Fruit fly (Drosophila melanogaster) whole organism, pupa: ENCODE measurements around the gene RhoGEF4.

ENCODE experiments used
- CG10348 ChIP-seq: fragments of 200-800 bp; sonication (Bioruptor generic); IDR thresholded peaks from 2 replicates; pipeline ENCODE4 v1.3.6; 2022; ENCODE audit warnings: missing biosample characterization, missing genetic modification characterization
- CG12605 ChIP-seq: fragments of 200-800 bp; sonication (Bioruptor generic); IDR thresholded peaks from 2 replicates; pipeline ENCODE4 v1.3.6; 2022; ENCODE audit warnings: missing biosample characterization, missing genetic modification characterization
- CG13204 ChIP-seq: fragments of 200-800 bp; sonication (Bioruptor generic); optimal IDR thresholded peaks from 2 replicates; lab custom pipeline; 2018; ENCODE audit warnings: missing biosample characterization, mild to moderate bottlenecking, missing genetic modification characterization, moderate library complexity
- CG14655 ChIP-seq: fragments of 200-800 bp; sonication (Bioruptor generic); optimal IDR thresholded peaks from 3 replicates; lab custom pipeline; 2017; ENCODE audit warnings: mild to moderate bottlenecking, missing biosample characterization, missing genetic modification reagents, missing genetic modification characterization
- CG32121 ChIP-seq: fragments of 200-800 bp; sonication (Bioruptor generic); IDR thresholded peaks from 2 replicates; pipeline ENCODE4 v1.3.6; 2022; ENCODE audit warnings: missing biosample characterization, missing genetic modification characterization
- CG34367 ChIP-seq: fragments of 200-800 bp; sonication (Bioruptor generic); optimal IDR thresholded peaks from 2 replicates; lab custom pipeline; 2018; ENCODE audit warnings: missing biosample characterization, mild to moderate bottlenecking, missing genetic modification characterization
- CG4496 ChIP-seq: fragments of 200-800 bp; sonication (Bioruptor generic); IDR thresholded peaks from 3 replicates; pipeline ENCODE4 v1.3.6; 2022; ENCODE audit warnings: missing biosample characterization, missing genetic modification characterization
- CG8301 ChIP-seq: fragments of 200-800 bp; sonication (Bioruptor generic); optimal IDR thresholded peaks from 2 replicates; lab custom pipeline; 2018; ENCODE audit warnings: missing biosample characterization, mild to moderate bottlenecking, missing genetic modification characterization
- CG9948 ChIP-seq: fragments of 200-800 bp; sonication (Bioruptor generic); optimal IDR thresholded peaks from 2 replicates; lab custom pipeline; 2018; ENCODE audit warnings: missing biosample characterization, mild to moderate bottlenecking, missing genetic modification characterization, moderate library complexity
- Ets98B ChIP-seq: fragments of 200-800 bp; sonication (Bioruptor generic); IDR thresholded peaks from 2 replicates; pipeline ENCODE4 v1.3.6; 2022; ENCODE audit warnings: missing biosample characterization, missing genetic modification characterization
- fd96Ca ChIP-seq: fragments of 200-800 bp; sonication (Bioruptor generic); IDR thresholded peaks from 3 replicates; pipeline ENCODE4 v1.3.6; 2022; ENCODE audit warnings: missing biosample characterization, missing genetic modification characterization
- gl ChIP-seq: fragments of 200-800 bp; sonication (Bioruptor generic); optimal IDR thresholded peaks from 2 replicates; lab custom pipeline; 2018; ENCODE audit warnings: missing biosample characterization, mild to moderate bottlenecking, missing genetic modification characterization
- rn ChIP-seq: fragments of 200-800 bp; sonication (Bioruptor generic); IDR thresholded peaks from 2 replicates; pipeline ENCODE4 v1.3.6; 2022; ENCODE audit warnings: missing biosample characterization, missing genetic modification characterization

DNA sequence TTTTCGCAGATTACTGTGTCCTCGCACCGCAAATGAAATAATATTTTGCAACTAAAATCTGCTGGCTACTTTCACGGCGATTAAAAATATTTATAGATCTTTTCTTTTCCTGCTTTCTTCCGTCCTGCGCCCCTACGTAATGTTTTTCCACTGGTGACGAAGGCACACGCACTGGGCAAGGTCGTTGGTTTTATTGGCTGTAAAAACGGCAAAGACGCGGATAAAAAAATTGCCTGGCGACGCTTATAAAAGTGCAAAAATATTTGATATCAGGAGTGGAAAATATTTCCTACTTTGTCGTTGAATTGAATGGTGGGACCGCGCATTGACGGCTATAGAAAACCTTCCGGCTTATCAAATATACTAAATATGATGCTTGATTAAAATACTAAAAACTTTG lies 45.7 kb upstream of the RhoGEF4 start, which contains the start of gene Sh3beta:
- TF ChIP-seq CG8301 (tag; lab: Kevin White, UChicago) (no peak), CG4496 (GFP tag; lab: Robert Waterston, UW) (no peak), CG13204 (GFP tag; lab: Kevin White, UChicago) (no peak), CG32121 (GFP tag; lab: Robert Waterston, UW) (no peak), CG9948 (tag; lab: Kevin White, UChicago) (no peak), rn (no peak), CG14655 (GFP tag; lab: Kevin White, UChicago) (no peak), CG34367 (tag; lab: Kevin White, UChicago) (no peak), CG10348 (no peak), gl (tag; lab: Kevin White, UChicago) (no peak), Ets98B (GFP tag; lab: Robert Waterston, UW) (no peak), fd96Ca (GFP tag; lab: Robert Waterston, UW) (no peak), CG12605 (no peak)
